Worm (Caenorhabditis elegans): ENCODE measurements around the gene B0507.4.

The B0507.4 gene

ce11 chrV:8768481-8768959 is 13.8 kb downstream of the B0507.4 start, which contains the start of gene B0507.3:
Gene B0507.3, plus strand, starts transcription at chrV:8768909.
- TF ChIP-seq tab-1 (GFP tag; IDR thresholded peaks at IDR 0.05) (no peak), ztf-23 (GFP tag; IDR thresholded peaks at IDR 0.05) (no peak), T22C8.4 (GFP tag; IDR thresholded peaks at IDR 0.05) (no peak), cog-1 (tag; optimal IDR thresholded peaks at IDR 0.05) (no peak), ref-1 (GFP tag; conservative IDR thresholded peaks at IDR 0.05) (no peak), med-1 (GFP tag; optimal IDR thresholded peaks at IDR 0.05; ENCODE audit: insufficient read depth) (no peak), ztf-29 (GFP tag; IDR thresholded peaks at IDR 0.05) (no peak), flt-1 (GFP tag; IDR thresholded peaks at IDR 0.05) (no peak), klf-2 (GFP tag; conservative IDR thresholded peaks at IDR 0.05) (no peak)

- TF ChIP-seq ztf-23 (GFP tag; IDR thresholded peaks at IDR 0.05) (no peak), ztf-29 (GFP tag; IDR thresholded peaks at IDR 0.05) (no peak), flt-1 (GFP tag; IDR thresholded peaks at IDR 0.05) (no peak), tab-1 (GFP tag; IDR thresholded peaks at IDR 0.05) (no peak), ref-1 (GFP tag; conservative IDR thresholded peaks at IDR 0.05) (no peak), klf-2 (GFP tag; conservative IDR thresholded peaks at IDR 0.05) (no peak), med-1 (GFP tag; optimal IDR thresholded peaks at IDR 0.05; ENCODE audit: insufficient read depth) (no peak), T22C8.4 (GFP tag; IDR thresholded peaks at IDR 0.05) (no peak)
Measured at ce11 chrV:8769154-8769553, 14.4 kb downstream of the B0507.4 start.

- no peak for TF ChIP-seq med-1 (GFP tag; optimal IDR thresholded peaks at IDR 0.05; ENCODE audit: insufficient read depth)
- no peak for TF ChIP-seq klf-2 (GFP tag; conservative IDR thresholded peaks at IDR 0.05)
- no peak for TF ChIP-seq flt-1 (GFP tag; IDR thresholded peaks at IDR 0.05)
- no peak for TF ChIP-seq ztf-23 (GFP tag; IDR thresholded peaks at IDR 0.05)
- no peak for TF ChIP-seq tab-1 (GFP tag; IDR thresholded peaks at IDR 0.05)
Measured at ce11 chrV:8771599-8771998, 16.8 kb downstream of the B0507.4 start, which contains the start of gene srx-115. Gene srx-115, plus strand, starts transcription at chrV:8771899.

ce11 chrV:8773826-8774382 is 19.1 kb downstream of the B0507.4 start, which contains the start of gene B0507.2:
Gene B0507.2, plus strand, starts transcription at chrV:8774332.
- no peak for TF ChIP-seq med-1 (GFP tag; optimal IDR thresholded peaks at IDR 0.05; ENCODE audit: insufficient read depth)
- TF ChIP-seq T22C8.4 (GFP tag; IDR thresholded peaks at IDR 0.05): no peak
- no peak for TF ChIP-seq tab-1 (GFP tag; IDR thresholded peaks at IDR 0.05)
- no peak for TF ChIP-seq ztf-29 (GFP tag; IDR thresholded peaks at IDR 0.05)
- no peak for TF ChIP-seq ztf-23 (GFP tag; IDR thresholded peaks at IDR 0.05)
- no peak for TF ChIP-seq cog-1 (tag; optimal IDR thresholded peaks at IDR 0.05)
- TF ChIP-seq ref-1 (GFP tag; conservative IDR thresholded peaks at IDR 0.05): no peak
- TF ChIP-seq flt-1 (GFP tag; IDR thresholded peaks at IDR 0.05): no peak
- no peak for TF ChIP-seq klf-2 (GFP tag; conservative IDR thresholded peaks at IDR 0.05)

- TF ChIP-seq T22C8.4 (GFP tag; IDR thresholded peaks at IDR 0.05) (no peak), cog-1 (tag; optimal IDR thresholded peaks at IDR 0.05) (no peak)
Measured at ce11 chrV:8776270-8776669, 21.5 kb downstream of the B0507.4 start, which contains the start of gene B0507.1. Gene B0507.1, plus strand, starts transcription at chrV:8776570.

ce11 chrV:8781164-8781563 is 26.4 kb downstream of the B0507.4 start:
- TF ChIP-seq T22C8.4 (GFP tag; IDR thresholded peaks at IDR 0.05): no peak
- no peak for TF ChIP-seq ztf-29 (GFP tag; IDR thresholded peaks at IDR 0.05)
- no peak for TF ChIP-seq ztf-23 (GFP tag; IDR thresholded peaks at IDR 0.05)
- no peak for TF ChIP-seq klf-2 (GFP tag; conservative IDR thresholded peaks at IDR 0.05)
- no peak for TF ChIP-seq med-1 (GFP tag; optimal IDR thresholded peaks at IDR 0.05; ENCODE audit: insufficient read depth)
- no peak for TF ChIP-seq cog-1 (tag; optimal IDR thresholded peaks at IDR 0.05)
- no peak for TF ChIP-seq ref-1 (GFP tag; conservative IDR thresholded peaks at IDR 0.05)
- TF ChIP-seq flt-1 (GFP tag; IDR thresholded peaks at IDR 0.05): no peak
- TF ChIP-seq tab-1 (GFP tag; IDR thresholded peaks at IDR 0.05): no peak

- no peak for TF ChIP-seq T22C8.4 (GFP tag; IDR thresholded peaks at IDR 0.05)
- TF ChIP-seq flt-1 (GFP tag; IDR thresholded peaks at IDR 0.05): no peak
- no peak for TF ChIP-seq cog-1 (tag; optimal IDR thresholded peaks at IDR 0.05)
- TF ChIP-seq klf-2 (GFP tag; conservative IDR thresholded peaks at IDR 0.05): no peak
- no peak for TF ChIP-seq ztf-23 (GFP tag; IDR thresholded peaks at IDR 0.05)
- no peak for TF ChIP-seq tab-1 (GFP tag; IDR thresholded peaks at IDR 0.05)
- no peak for TF ChIP-seq med-1 (GFP tag; optimal IDR thresholded peaks at IDR 0.05; ENCODE audit: insufficient read depth)
- no peak for TF ChIP-seq ref-1 (GFP tag; conservative IDR thresholded peaks at IDR 0.05)
- no peak for TF ChIP-seq ztf-29 (GFP tag; IDR thresholded peaks at IDR 0.05)
Measured at ce11 chrV:8782112-8782511, 27.3 kb downstream of the B0507.4 start.

- TF ChIP-seq ref-1 (GFP tag; conservative IDR thresholded peaks at IDR 0.05): no peak
- TF ChIP-seq T22C8.4 (GFP tag; IDR thresholded peaks at IDR 0.05): no peak
- TF ChIP-seq flt-1 (GFP tag; IDR thresholded peaks at IDR 0.05): no peak
- no peak for TF ChIP-seq klf-2 (GFP tag; conservative IDR thresholded peaks at IDR 0.05)
- TF ChIP-seq med-1 (GFP tag; optimal IDR thresholded peaks at IDR 0.05; ENCODE audit: insufficient read depth): no peak
- TF ChIP-seq ztf-29 (GFP tag; IDR thresholded peaks at IDR 0.05): no peak
- TF ChIP-seq ztf-23 (GFP tag; IDR thresholded peaks at IDR 0.05): no peak
- TF ChIP-seq cog-1 (tag; optimal IDR thresholded peaks at IDR 0.05): no peak
- no peak for TF ChIP-seq tab-1 (GFP tag; IDR thresholded peaks at IDR 0.05)
Measured at ce11 chrV:8784485-8784884, 29.7 kb downstream of the B0507.4 start.

- peak; percentile 75 for TF ChIP-seq ztf-29 (GFP tag; IDR thresholded peaks at IDR 0.05)
- peak; percentile 73 for TF ChIP-seq flt-1 (GFP tag; IDR thresholded peaks at IDR 0.05)
- TF ChIP-seq med-1 (GFP tag; optimal IDR thresholded peaks at IDR 0.05; ENCODE audit: insufficient read depth): no peak
- TF ChIP-seq cog-1 (tag; optimal IDR thresholded peaks at IDR 0.05): peak; percentile 27
- TF ChIP-seq ztf-23 (GFP tag; IDR thresholded peaks at IDR 0.05): peak; percentile 60
- peak; percentile 70; the same call in 1 of the 2 replicates for TF ChIP-seq tab-1 (GFP tag; IDR thresholded peaks at IDR 0.05)
- TF ChIP-seq klf-2 (GFP tag; conservative IDR thresholded peaks at IDR 0.05): no peak
- TF ChIP-seq T22C8.4 (GFP tag; IDR thresholded peaks at IDR 0.05): no peak
- TF ChIP-seq ref-1 (GFP tag; conservative IDR thresholded peaks at IDR 0.05): no peak
Measured at ce11 chrV:8785526-8785925, 30.8 kb downstream of the B0507.4 start.

- no peak for TF ChIP-seq flt-1 (GFP tag; IDR thresholded peaks at IDR 0.05)
- no peak for TF ChIP-seq ztf-23 (GFP tag; IDR thresholded peaks at IDR 0.05)
- TF ChIP-seq T22C8.4 (GFP tag; IDR thresholded peaks at IDR 0.05): no peak
Measured at ce11 chrV:8786245-8786644, 31.5 kb downstream of the B0507.4 start, which contains the start of gene sup-37. Gene sup-37, plus strand, starts transcription at chrV:8786545.

Data from whole organism, midembryonic.